Fruit fly (Drosophila melanogaster) whole organism, embryonic: ENCODE measurements around the gene CG31804.

Experiments used
- Atf6 ChIP-seq: fragments of 200-800 bp; sonication (Bioruptor generic); IDR thresholded peaks from 2 replicates; pipeline ENCODE4 v1.3.6; 2022; ENCODE audit warnings: missing biosample characterization, missing genetic modification characterization
- CG10267 ChIP-seq: fragments of 200-800 bp; sonication (Bioruptor generic); optimal IDR thresholded peaks from 2 replicates; lab custom pipeline; 2018; ENCODE audit warnings: missing biosample characterization, mild to moderate bottlenecking, missing genetic modification characterization, moderate library complexity
- CG10366 ChIP-seq: fragments of 200-800 bp; sonication (Bioruptor generic); IDR thresholded peaks from 2 replicates; pipeline ENCODE4 v1.3.6; 2022; ENCODE audit warnings: missing biosample characterization, missing genetic modification characterization
- CG11093 ChIP-seq: fragments of 200-800 bp; sonication (Bioruptor generic); IDR thresholded peaks from 3 replicates; pipeline ENCODE4 v1.3.6; 2022; ENCODE audit warnings: missing biosample characterization, missing genetic modification characterization
- CG12219 ChIP-seq: fragments of 200-800 bp; sonication (Bioruptor generic); optimal IDR thresholded peaks from 3 replicates; lab custom pipeline; 2018; ENCODE audit warnings: missing biosample characterization, mild to moderate bottlenecking, missing genetic modification characterization
- CG14860 ChIP-seq: fragments of 200-800 bp; sonication (Bioruptor generic); IDR thresholded peaks from 3 replicates; pipeline ENCODE4 v1.3.6; 2022; ENCODE audit warnings: missing biosample characterization, missing genetic modification characterization; ENCODE audit not compliant: partially characterized antibody
- CG1529 ChIP-seq: fragments of 200-800 bp; sonication (Bioruptor generic); optimal IDR thresholded peaks from 3 replicates; lab custom pipeline; 2018; ENCODE audit warnings: missing biosample characterization, missing genetic modification characterization
- CG16813 ChIP-seq: fragments of 200-800 bp; sonication (Bioruptor generic); IDR thresholded peaks from 3 replicates; pipeline ENCODE4 v1.3.6; 2022; ENCODE audit warnings: missing biosample characterization, missing genetic modification characterization; ENCODE audit not compliant: partially characterized antibody
- CG17385 ChIP-seq: fragments of 200-800 bp; sonication (Bioruptor generic); optimal IDR thresholded peaks from 3 replicates; lab custom pipeline; 2018; ENCODE audit warnings: missing biosample characterization, mild to moderate bottlenecking, missing genetic modification characterization
- CG18764 ChIP-seq: fragments of 200-800 bp; sonication (Bioruptor generic); optimal IDR thresholded peaks from 3 replicates; lab custom pipeline; 2016; ENCODE audit warnings: missing biosample characterization, missing genetic modification characterization
- CG2120 ChIP-seq: fragments of 200-800 bp; sonication (Bioruptor generic); optimal IDR thresholded peaks from 3 replicates; lab custom pipeline; 2016; ENCODE audit warnings: missing biosample characterization, missing genetic modification characterization
- CG3281 ChIP-seq: fragments of 200-800 bp; sonication (Bioruptor generic); optimal IDR thresholded peaks from 3 replicates; lab custom pipeline; 2017; ENCODE audit warnings: missing biosample characterization, mild to moderate bottlenecking, missing genetic modification characterization
- CG3407 ChIP-seq: fragments of 200-800 bp; sonication (Bioruptor generic); optimal IDR thresholded peaks from 2 replicates; lab custom pipeline; 2018; ENCODE audit warnings: missing biosample characterization, mild to moderate bottlenecking, missing genetic modification characterization
- CG4707 ChIP-seq: fragments of 200-800 bp; sonication (Bioruptor generic); optimal IDR thresholded peaks from 2 replicates; lab custom pipeline; 2018; ENCODE audit warnings: missing biosample characterization, mild to moderate bottlenecking, missing genetic modification characterization, moderate library complexity
- CG7786 ChIP-seq: fragments of 200-800 bp; sonication (Bioruptor generic); optimal IDR thresholded peaks from 2 replicates; lab custom pipeline; 2016; ENCODE audit warnings: missing biosample characterization, missing genetic modification characterization
- CG8089 ChIP-seq: fragments of 200-800 bp; sonication (Bioruptor generic); optimal IDR thresholded peaks from 3 replicates; lab custom pipeline; 2016; ENCODE audit warnings: missing biosample characterization, missing genetic modification characterization
- D19B ChIP-seq: fragments of 200-800 bp; sonication (Bioruptor generic); optimal IDR thresholded peaks from 2 replicates; lab custom pipeline; 2017; ENCODE audit warnings: missing biosample characterization, mild to moderate bottlenecking, missing genetic modification characterization
- Dek ChIP-seq: fragments of 200-800 bp; sonication (Bioruptor generic); optimal IDR thresholded peaks from 3 replicates; lab custom pipeline; 2019; ENCODE audit warnings: missing biosample characterization, mild to moderate bottlenecking, missing genetic modification characterization, moderate library complexity
- Doc3 ChIP-seq: fragments of 200-800 bp; sonication (Bioruptor generic); IDR thresholded peaks from 3 replicates; pipeline ENCODE4 v1.3.6; 2022; ENCODE audit warnings: missing biosample characterization, missing genetic modification characterization; ENCODE audit not compliant: partially characterized antibody
- E2f2 ChIP-seq: fragments of 200-800 bp; sonication (Bioruptor generic); IDR thresholded peaks from 2 replicates; pipeline ENCODE4 v1.3.6; 2022; ENCODE audit warnings: missing biosample characterization, missing genetic modification characterization
- Ets97D ChIP-seq: fragments of 200-800 bp; sonication (Bioruptor generic); optimal IDR thresholded peaks from 3 replicates; lab custom pipeline; 2016; ENCODE audit warnings: missing biosample characterization, missing genetic modification characterization
- H15 ChIP-seq: fragments of 200-800 bp; sonication (Bioruptor generic); IDR thresholded peaks from 3 replicates; pipeline ENCODE4 v1.3.6; 2022; ENCODE audit warnings: missing biosample characterization, missing genetic modification characterization
- H2.0 ChIP-seq: fragments of 200-800 bp; sonication (Bioruptor generic); IDR thresholded peaks from 2 replicates; pipeline ENCODE4 v1.3.6; 2022; ENCODE audit warnings: missing biosample characterization, missing genetic modification characterization
- HLH3B ChIP-seq: fragments of 200-800 bp; sonication (Bioruptor generic); IDR thresholded peaks from 2 replicates; pipeline ENCODE4 v1.3.6; 2022; ENCODE audit warnings: missing biosample characterization, missing genetic modification characterization
- Jarid2 ChIP-seq: fragments of 200-800 bp; sonication (Bioruptor generic); optimal IDR thresholded peaks from 3 replicates; lab custom pipeline; 2017; ENCODE audit warnings: mild to moderate bottlenecking, missing biosample characterization, missing genetic modification reagents, missing genetic modification characterization
- Mad ChIP-seq: fragments of 200-800 bp; sonication (Bioruptor generic); optimal IDR thresholded peaks from 2 replicates; lab custom pipeline; 2016; ENCODE audit warnings: missing biosample characterization, missing genetic modification characterization
- Med ChIP-seq: fragments of 200-800 bp; sonication (Bioruptor generic); peaks from one replicate; lab custom pipeline; 2016; ENCODE audit warnings: missing biosample characterization, missing genetic modification characterization, mild to moderate bottlenecking, inconsistent platforms, moderate library complexity
- Nf-YA ChIP-seq: fragments of 200-800 bp; sonication (Bioruptor generic); IDR thresholded peaks from 2 replicates; pipeline ENCODE4 v1.3.6; 2022; ENCODE audit warnings: missing biosample characterization, missing genetic modification characterization
- Oaz ChIP-seq: fragments of 200-800 bp; sonication (Bioruptor generic); IDR thresholded peaks from 2 replicates; pipeline ENCODE4 v1.3.6; 2022; ENCODE audit warnings: missing biosample characterization, missing genetic modification characterization
- Ravus ChIP-seq: fragments of 200-800 bp; sonication (Bioruptor generic); IDR thresholded peaks from 2 replicates; pipeline ENCODE4 v1.3.6; 2022; ENCODE audit warnings: missing biosample characterization, missing genetic modification characterization
- Six4 ChIP-seq: fragments of 200-800 bp; sonication (Bioruptor generic); optimal IDR thresholded peaks from 2 replicates; lab custom pipeline; 2016; ENCODE audit warnings: missing biosample characterization, missing genetic modification characterization
- Xrp1 ChIP-seq: fragments of 200-800 bp; sonication (Bioruptor generic); IDR thresholded peaks from 2 replicates; pipeline ENCODE4 v1.3.6; 2022; ENCODE audit warnings: missing biosample characterization, missing genetic modification characterization
- btn ChIP-seq: fragments of 200-800 bp; sonication (Bioruptor generic); optimal IDR thresholded peaks from 2 replicates; lab custom pipeline; 2016; ENCODE audit warnings: missing biosample characterization, missing genetic modification characterization
- chm ChIP-seq: fragments of 200-800 bp; sonication (Bioruptor generic); IDR thresholded peaks from 2 replicates; pipeline ENCODE4 v1.3.6; 2022; ENCODE audit warnings: missing biosample characterization, missing genetic modification characterization
- corto ChIP-seq: fragments of 200-800 bp; sonication (Bioruptor generic); optimal IDR thresholded peaks from 2 replicates; lab custom pipeline; 2016; ENCODE audit warnings: missing biosample characterization, mild to moderate bottlenecking, missing genetic modification characterization, moderate library complexity
- crol ChIP-seq: fragments of 200-800 bp; sonication (Bioruptor generic); IDR thresholded peaks from 2 replicates; pipeline ENCODE4 v1.3.6; 2022; ENCODE audit warnings: missing biosample characterization, missing genetic modification characterization
- ems ChIP-seq: fragments of 200-800 bp; sonication (Bioruptor generic); optimal IDR thresholded peaks from 3 replicates; lab custom pipeline; 2016; ENCODE audit warnings: missing biosample characterization, missing genetic modification characterization
- fd102C ChIP-seq: fragments of 200-800 bp; sonication (Bioruptor generic); optimal IDR thresholded peaks from 2 replicates; lab custom pipeline; 2018; ENCODE audit warnings: missing biosample characterization, mild to moderate bottlenecking, missing genetic modification characterization, moderate library complexity
- gfzf ChIP-seq: fragments of 200-800 bp; sonication (Bioruptor generic); optimal IDR thresholded peaks from 2 replicates; lab custom pipeline; 2016; ENCODE audit warnings: missing biosample characterization, mild to moderate bottlenecking, missing genetic modification characterization, moderate library complexity
- gt ChIP-seq: fragments of 200-800 bp; sonication (Bioruptor generic); IDR thresholded peaks from 2 replicates; pipeline ENCODE4 v1.3.6; 2022; ENCODE audit warnings: missing biosample characterization, missing genetic modification characterization
- hbn ChIP-seq: fragments of 200-800 bp; sonication (Bioruptor generic); IDR thresholded peaks from 2 replicates; pipeline ENCODE4 v1.3.6; 2022; ENCODE audit warnings: missing biosample characterization, missing genetic modification characterization; ENCODE audit not compliant: partially characterized antibody
- insv ChIP-seq, 2 experiments: fragments of 200-800 bp; sonication (Bioruptor generic); optimal IDR thresholded peaks; 3 replicates each; lab custom pipeline; 2016 to 2018; ENCODE audit warnings: missing biosample characterization in 2 of 2, missing genetic modification characterization in 2 of 2
- jing ChIP-seq: fragments of 200-800 bp; sonication (Bioruptor generic); optimal IDR thresholded peaks from 2 replicates; lab custom pipeline; 2018; ENCODE audit warnings: missing biosample characterization, mild to moderate bottlenecking, missing genetic modification characterization
- kay ChIP-seq: fragments of 200-800 bp; sonication (Bioruptor generic); optimal IDR thresholded peaks from 2 replicates; lab custom pipeline; 2016; ENCODE audit warnings: missing biosample characterization, missing genetic modification characterization
- pho ChIP-seq: fragments of 200-800 bp; sonication (Bioruptor generic); optimal IDR thresholded peaks from 2 replicates; lab custom pipeline; 2016; ENCODE audit warnings: missing biosample characterization, missing genetic modification characterization
- schlank ChIP-seq: fragments of 200-800 bp; sonication (Bioruptor generic); optimal IDR thresholded peaks from 2 replicates; lab custom pipeline; 2018; ENCODE audit warnings: missing biosample characterization, mild to moderate bottlenecking, missing genetic modification characterization
- seq ChIP-seq: fragments of 200-800 bp; sonication (Bioruptor generic); IDR thresholded peaks from 2 replicates; pipeline ENCODE4 v1.3.6; 2022; ENCODE audit warnings: missing biosample characterization, missing genetic modification characterization
- sna ChIP-seq: fragments of 200-800 bp; sonication (Bioruptor generic); IDR thresholded peaks from 2 replicates; pipeline ENCODE4 v1.3.6; 2022; ENCODE audit warnings: missing biosample characterization, missing genetic modification characterization; ENCODE audit not compliant: partially characterized antibody
- vfl ChIP-seq: fragments of 200-800 bp; sonication (Bioruptor generic); optimal IDR thresholded peaks from 2 replicates; lab custom pipeline; 2016; ENCODE audit warnings: missing biosample characterization, missing genetic modification characterization
- wek ChIP-seq: fragments of 200-800 bp; sonication (Bioruptor generic); optimal IDR thresholded peaks from 3 replicates; lab custom pipeline; 2018; ENCODE audit warnings: missing biosample characterization, mild to moderate bottlenecking, missing genetic modification characterization, moderate library complexity

The CG31804 gene

dm6 chr2L:17378767-17379301 lies 15.5 kb downstream of the CG31804 start (continued):
- TF ChIP-seq seq (GFP tag; lab: Robert Waterston, UW) (peak; percentile 93), gfzf (peak; percentile 37), CG12219 (GFP tag; lab: Kevin White, UChicago) (peak; percentile 93), D19B (GFP tag; lab: Kevin White, UChicago) (peak; percentile 88), kay (GFP tag; lab: Kevin White, UChicago) (peak; percentile 98), CG11093 (GFP tag; lab: Robert Waterston, UW) (peak; percentile 91), Ravus (peak; percentile 77), Doc3 (GFP tag; lab: Robert Waterston, UW) (no peak), Atf6 (GFP tag; lab: Robert Waterston, UW) (peak; percentile 95), CG7786 (peak; percentile 91), CG2120 (GFP tag; lab: Kevin White, UChicago) (peak; percentile 97), CG10366 (GFP tag; lab: Robert Waterston, UW) (peak; percentile 92), CG10267 (tag; lab: Kevin White, UChicago) (peak; percentile 87), Ets97D (GFP tag; lab: Kevin White, UChicago) (peak; percentile 90), chm (peak; percentile 96; the same call in 1 of the 2 replicates), corto (no peak), Nf-YA (GFP tag; lab: Robert Waterston, UW) (peak; percentile 82; the same call in 1 of the 2 replicates), E2f2 (GFP tag; lab: Robert Waterston, UW) (peak; percentile 78), insv (GFP tag; optimal IDR thresholded peaks at IDR 0.05; lab: Kevin White, UChicago) (peak; percentile 33 to 82), Jarid2 (GFP tag; lab: Kevin White, UChicago) (peak; percentile 92), HLH3B (GFP tag; lab: Robert Waterston, UW) (peak; percentile 92), sna (GFP tag; lab: Robert Waterston, UW) (no peak), ems (GFP tag; lab: Kevin White, UChicago) (peak; percentile 96), fd102C (GFP tag; lab: Kevin White, UChicago) (peak; percentile 97), Six4 (peak; percentile 97), gt (GFP tag; lab: Robert Waterston, UW) (peak; percentile 81; the same call in 1 of the 2 replicates), Xrp1 (GFP tag; lab: Robert Waterston, UW) (peak; percentile 97), btn (GFP tag; lab: Kevin White, UChicago) (peak; percentile 98), pho (peak; percentile 94), Dek (tag; lab: Kevin White, UChicago) (peak; percentile 93), crol (GFP tag; lab: Robert Waterston, UW) (peak; percentile 36; the same call in 1 of the 2 replicates), schlank (tag; lab: Kevin White, UChicago) (peak; percentile 93), CG16813 (GFP tag; lab: Robert Waterston, UW) (no peak), CG18764 (peak; percentile 99), CG1529 (peak; percentile 91), CG14860 (no peak), Mad (GFP tag; lab: Kevin White, UChicago) (peak; percentile 94), Oaz (peak; percentile 86), Med (peak; percentile 100), CG3281 (GFP tag; lab: Kevin White, UChicago) (peak; percentile 97), jing (peak; percentile 81), CG3407 (GFP tag; lab: Kevin White, UChicago) (peak; percentile 91), H15 (GFP tag; lab: Robert Waterston, UW) (peak; percentile 90), CG8089 (peak; percentile 88), CG17385 (peak; percentile 91), wek (peak; percentile 97), H2.0 (GFP tag; lab: Robert Waterston, UW) (peak; percentile 95), CG4707 (GFP tag; lab: Kevin White, UChicago) (peak; percentile 96), hbn (GFP tag; lab: Robert Waterston, UW) (no peak), vfl (peak; percentile 89)
